Worm (Caenorhabditis elegans): ENCODE measurements around the gene col-164.
A peak's percentile ranks its signal among the peaks of the same experiment; 100 is the strongest.

Gene col-164

DNA sequence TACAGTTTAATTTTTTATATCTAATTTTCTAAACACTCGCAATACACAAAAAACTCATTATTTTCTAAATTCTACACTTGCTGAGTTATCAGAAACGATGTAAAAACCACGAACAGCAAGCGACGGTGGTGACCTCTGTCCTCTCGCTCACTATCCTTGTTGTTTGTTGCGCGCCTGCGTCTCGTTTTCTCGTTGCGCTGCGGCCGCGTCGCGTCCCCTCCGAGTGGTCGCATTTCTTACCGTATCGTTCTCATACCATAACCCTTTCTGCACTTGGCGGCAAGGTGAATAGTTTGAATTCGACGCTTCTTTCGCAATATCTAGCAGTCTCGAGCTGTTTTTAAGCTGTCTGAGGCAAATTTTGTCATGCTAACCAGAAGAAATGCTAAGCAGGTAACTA is 3.8 kb upstream of the col-164 start, which contains the start of gene lsy-2 (continued):
- peak; percentile 88 for TF ChIP-seq nhr-25 (tag; optimal IDR thresholded peaks at IDR 0.05)
- no peak for TF ChIP-seq unc-39 (tag; optimal IDR thresholded peaks at IDR 0.05)
- no peak for TF ChIP-seq ceh-82 (tag; optimal IDR thresholded peaks at IDR 0.05)
- TF ChIP-seq skn-1 (tag; optimal IDR thresholded peaks at IDR 0.05): no peak
- TF ChIP-seq sea-2 (GFP tag; optimal IDR thresholded peaks at IDR 0.05): no peak
- no peak for TF ChIP-seq R02D3.7 (tag; optimal IDR thresholded peaks at IDR 0.05)
- TF ChIP-seq ztf-4 (tag; optimal IDR thresholded peaks at IDR 0.05): no peak
- no peak for TF ChIP-seq nhr-43 (tag; optimal IDR thresholded peaks at IDR 0.05; ENCODE audit: poor library complexity, severe bottlenecking)
- TF ChIP-seq aly-2 (tag; optimal IDR thresholded peaks at IDR 0.05): no peak
- TF ChIP-seq egl-27 (tag; optimal IDR thresholded peaks at IDR 0.05): no peak
- no peak for TF ChIP-seq fos-1 (tag; optimal IDR thresholded peaks at IDR 0.05)
- TF ChIP-seq daf-12 (tag; optimal IDR thresholded peaks at IDR 0.05): no peak
- TF ChIP-seq nhr-237 (tag; optimal IDR thresholded peaks at IDR 0.05): no peak
- no peak for TF ChIP-seq zag-1 (tag; optimal IDR thresholded peaks at IDR 0.05)
- TF ChIP-seq egl-5 (tag; optimal IDR thresholded peaks at IDR 0.05): peak; percentile 64
- no peak for TF ChIP-seq snpc-4 (tag; optimal IDR thresholded peaks at IDR 0.05)
- TF ChIP-seq eor-1 (tag; optimal IDR thresholded peaks at IDR 0.05): no peak

DNA sequence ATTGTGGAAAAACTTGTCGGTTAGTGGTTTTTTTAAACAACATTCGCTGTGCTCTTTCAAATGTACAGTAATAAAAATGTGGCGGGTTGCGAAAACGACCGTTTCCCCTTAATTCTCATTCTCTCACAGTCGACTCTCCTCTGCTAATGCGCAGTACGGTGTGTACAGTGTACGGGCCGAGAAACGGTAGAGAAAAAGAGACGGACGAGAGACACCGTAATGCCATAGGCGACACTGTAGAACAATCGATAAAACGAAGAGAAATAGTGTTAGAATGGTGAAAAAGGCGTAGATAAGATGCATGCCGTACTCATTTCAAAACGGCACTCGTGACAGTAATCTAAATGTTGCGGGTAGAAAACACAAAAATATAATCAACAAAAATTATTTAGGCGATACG is 2.8 kb upstream of the col-164 start:
- TF ChIP-seq eor-1 (tag; optimal IDR thresholded peaks at IDR 0.05) (no peak), pha-4 (tag; optimal IDR thresholded peaks at IDR 0.05) (peak; percentile 66), ztf-11 (tag; optimal IDR thresholded peaks at IDR 0.05) (no peak), pqm-1 (tag; optimal IDR thresholded peaks at IDR 0.05) (peak; percentile 73), ceh-16 (tag; optimal IDR thresholded peaks at IDR 0.05) (no peak), ama-1 (optimal IDR thresholded peaks at IDR 0.05) (no peak), nhr-25 (tag; optimal IDR thresholded peaks at IDR 0.05) (peak; percentile 51), nfya-1 (tag; optimal IDR thresholded peaks at IDR 0.05; ENCODE audit: insufficient read depth) (peak; percentile 64), elt-2 (tag; optimal IDR thresholded peaks at IDR 0.05) (peak; percentile 75), lin-39 (tag; optimal IDR thresholded peaks at IDR 0.05) (no peak), ceh-82 (tag; optimal IDR thresholded peaks at IDR 0.05) (no peak), R02D3.7 (tag; optimal IDR thresholded peaks at IDR 0.05) (no peak), nhr-23 (tag; optimal IDR thresholded peaks at IDR 0.05) (peak; percentile 50), ceh-28 (tag; optimal IDR thresholded peaks at IDR 0.05) (peak; percentile 64), fkh-2 (tag; optimal IDR thresholded peaks at IDR 0.05) (no peak), hmg-11 (tag; optimal IDR thresholded peaks at IDR 0.05) (peak; percentile 7)

DNA sequence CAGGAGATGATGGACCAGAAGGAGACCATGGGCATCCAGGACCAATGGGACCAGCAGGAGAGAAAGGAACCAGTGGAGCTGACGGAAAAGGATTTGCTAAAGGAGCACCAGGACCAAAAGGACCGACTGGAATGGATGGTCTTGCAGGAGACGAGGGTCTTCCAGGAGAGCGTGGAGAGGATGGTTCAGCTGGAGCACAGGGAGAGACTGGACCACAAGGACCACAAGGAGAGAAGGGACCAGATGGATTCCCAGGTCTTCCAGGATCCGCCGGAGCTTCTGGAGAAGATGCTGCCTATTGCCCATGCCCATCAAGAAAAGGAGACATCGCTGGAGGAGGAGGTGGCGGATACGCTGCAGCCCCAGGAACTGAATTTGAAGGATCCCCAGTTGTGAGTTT is 825 bp downstream of the col-164 start:
- no peak for TF ChIP-seq pqm-1 (tag; optimal IDR thresholded peaks at IDR 0.05)
- no peak for TF ChIP-seq hmg-11 (tag; optimal IDR thresholded peaks at IDR 0.05)
- no peak for TF ChIP-seq ceh-82 (tag; optimal IDR thresholded peaks at IDR 0.05)
- no peak for TF ChIP-seq nhr-11 (tag; optimal IDR thresholded peaks at IDR 0.05)
- TF ChIP-seq nfya-1 (tag; optimal IDR thresholded peaks at IDR 0.05; ENCODE audit: insufficient read depth): no peak
- no peak for TF ChIP-seq tbx-2 (tag; optimal IDR thresholded peaks at IDR 0.05)
- TF ChIP-seq elt-1 (tag; optimal IDR thresholded peaks at IDR 0.05): no peak
- TF ChIP-seq mml-1 (tag; optimal IDR thresholded peaks at IDR 0.05): no peak
- TF ChIP-seq lin-39 (tag; optimal IDR thresholded peaks at IDR 0.05): no peak
- no peak for TF ChIP-seq zag-1 (tag; optimal IDR thresholded peaks at IDR 0.05)
- TF ChIP-seq nhr-67 (tag; optimal IDR thresholded peaks at IDR 0.05): no peak
- TF ChIP-seq nhr-77 (tag; optimal IDR thresholded peaks at IDR 0.05): no peak
- no peak for TF ChIP-seq nhr-12 (tag; optimal IDR thresholded peaks at IDR 0.05)
- no peak for TF ChIP-seq lsy-12 (tag; optimal IDR thresholded peaks at IDR 0.05)
- no peak for TF ChIP-seq snpc-4 (tag; optimal IDR thresholded peaks at IDR 0.05)
- no peak for TF ChIP-seq ceh-28 (tag; optimal IDR thresholded peaks at IDR 0.05)
- TF ChIP-seq fkh-2 (tag; optimal IDR thresholded peaks at IDR 0.05): no peak
- no peak for TF ChIP-seq ceh-16 (tag; optimal IDR thresholded peaks at IDR 0.05)
- TF ChIP-seq pha-4 (tag; optimal IDR thresholded peaks at IDR 0.05): no peak
- no peak for TF ChIP-seq elt-3 (tag; optimal IDR thresholded peaks at IDR 0.05)

ce11 chrX:2096804-2097203 is 3.5 kb downstream of the col-164 start, which contains the start of gene T21D9.2:
T21D9.2 (minus strand) TSS chrX:2096904.
- TF ChIP-seq snpc-4 (tag; optimal IDR thresholded peaks at IDR 0.05): no peak
- no peak for TF ChIP-seq pqm-1 (tag; optimal IDR thresholded peaks at IDR 0.05)
- TF ChIP-seq unc-39 (tag; optimal IDR thresholded peaks at IDR 0.05): no peak
- no peak for TF ChIP-seq aly-2 (tag; optimal IDR thresholded peaks at IDR 0.05)
- no peak for TF ChIP-seq mdl-1 (tag; optimal IDR thresholded peaks at IDR 0.05)
- no peak for TF ChIP-seq fkh-10 (GFP tag; optimal IDR thresholded peaks at IDR 0.05)
- no peak for TF ChIP-seq lin-15B (tag; optimal IDR thresholded peaks at IDR 0.05)
- no peak for TF ChIP-seq fos-1 (tag; optimal IDR thresholded peaks at IDR 0.05)
- no peak for TF ChIP-seq ZK546.5 (tag; optimal IDR thresholded peaks at IDR 0.05)
- no peak for TF ChIP-seq daf-12 (tag; optimal IDR thresholded peaks at IDR 0.05)
- TF ChIP-seq R02D3.7 (tag; optimal IDR thresholded peaks at IDR 0.05): no peak
- TF ChIP-seq ceh-9 (tag; optimal IDR thresholded peaks at IDR 0.05): no peak
- no peak for TF ChIP-seq hmg-11 (tag; optimal IDR thresholded peaks at IDR 0.05)
- TF ChIP-seq elt-1 (tag; optimal IDR thresholded peaks at IDR 0.05): no peak
- TF ChIP-seq nhr-43 (tag; optimal IDR thresholded peaks at IDR 0.05; ENCODE audit: poor library complexity, severe bottlenecking): no peak
- no peak for TF ChIP-seq egl-27 (tag; optimal IDR thresholded peaks at IDR 0.05)
- TF ChIP-seq nhr-77 (tag; optimal IDR thresholded peaks at IDR 0.05): no peak

Measured in whole organism, L3 larva.